Fruit fly (Drosophila melanogaster) whole organism, adult: Measurements from ENCODE around the gene BCL7-like.

Source experiments
- CG11617 ChIP-seq: fragments of 200-800 bp; sonication (Bioruptor generic); optimal IDR thresholded peaks from 2 replicates; lab custom pipeline; 2017; ENCODE audit warnings: mild to moderate bottlenecking, missing biosample characterization, missing genetic modification reagents, missing genetic modification characterization
- CG12768 ChIP-seq: fragments of 200-800 bp; sonication (Bioruptor generic); optimal IDR thresholded peaks from 2 replicates; lab custom pipeline; 2017; ENCODE audit warnings: missing biosample characterization, missing genetic modification characterization, mild to moderate bottlenecking, moderate library complexity, missing genetic modification reagents
- CG14711 ChIP-seq: fragments of 200-800 bp; sonication (Bioruptor generic); optimal IDR thresholded peaks from 2 replicates; lab custom pipeline; 2018; ENCODE audit warnings: missing biosample characterization, mild to moderate bottlenecking, missing genetic modification characterization, moderate library complexity
- CG1620 ChIP-seq: fragments of 200-800 bp; sonication (Bioruptor generic); optimal IDR thresholded peaks from 2 replicates; lab custom pipeline; 2016; ENCODE audit warnings: missing biosample characterization, missing genetic modification characterization
- CG33017 ChIP-seq: fragments of 200-800 bp; sonication (Bioruptor generic); optimal IDR thresholded peaks from 2 replicates; lab custom pipeline; 2018; ENCODE audit warnings: missing biosample characterization, mild to moderate bottlenecking, missing genetic modification characterization, moderate library complexity
- CG5204 ChIP-seq: fragments of 200-800 bp; sonication (Bioruptor generic); optimal IDR thresholded peaks from 2 replicates; lab custom pipeline; 2016; ENCODE audit warnings: missing biosample characterization, missing genetic modification characterization
- CG7045 ChIP-seq: fragments of 200-800 bp; sonication (Bioruptor generic); optimal IDR thresholded peaks from 2 replicates; lab custom pipeline; 2017; ENCODE audit warnings: missing biosample characterization, mild to moderate bottlenecking, missing genetic modification characterization
- CG7101 ChIP-seq: fragments of 200-800 bp; sonication (Bioruptor generic); optimal IDR thresholded peaks from 2 replicates; lab custom pipeline; 2018; ENCODE audit warnings: missing biosample characterization, mild to moderate bottlenecking, missing genetic modification characterization, moderate library complexity
- Clk ChIP-seq: fragments of 200-800 bp; sonication (Bioruptor generic); optimal IDR thresholded peaks from 2 replicates; lab custom pipeline; 2017; ENCODE audit warnings: missing biosample characterization, missing genetic modification characterization
- Crg-1 ChIP-seq: fragments of 200-800 bp; sonication (Bioruptor generic); optimal IDR thresholded peaks from 2 replicates; lab custom pipeline; 2016; ENCODE audit warnings: missing biosample characterization, missing genetic modification characterization
- Hr96 ChIP-seq: fragments of 200-800 bp; sonication (Bioruptor generic); optimal IDR thresholded peaks from 2 replicates; lab custom pipeline; 2016; ENCODE audit warnings: missing biosample characterization, missing genetic modification characterization
- Mnt ChIP-seq: fragments of 200-800 bp; sonication (Bioruptor generic); optimal IDR thresholded peaks from 2 replicates; lab custom pipeline; 2016; ENCODE audit warnings: missing biosample characterization, mild to moderate bottlenecking, missing genetic modification characterization
- bab1 ChIP-seq: fragments of 200-800 bp; sonication (Bioruptor generic); optimal IDR thresholded peaks from 3 replicates; lab custom pipeline; 2019; ENCODE audit warnings: missing biosample characterization, mild to moderate bottlenecking, missing genetic modification characterization, moderate library complexity
- cic ChIP-seq: fragments of 200-800 bp; sonication (Bioruptor generic); optimal IDR thresholded peaks from 2 replicates; lab custom pipeline; 2017; ENCODE audit warnings: missing biosample characterization, mild to moderate bottlenecking, missing genetic modification characterization, moderate library complexity
- cnc ChIP-seq, 2 experiments: fragments of >200 bp; optimal IDR thresholded peaks; 2 replicates each; lab custom pipeline; 2017
- kay ChIP-seq: fragments of 200-800 bp; sonication (Bioruptor generic); peaks from one replicate; lab custom pipeline; 2016; ENCODE audit warnings: missing biosample characterization, missing genetic modification characterization, borderline replicate concordance
- ovo ChIP-seq: fragments of 200-800 bp; sonication (Bioruptor generic); optimal IDR thresholded peaks from 2 replicates; lab custom pipeline; 2016; ENCODE audit warnings: missing biosample characterization, missing genetic modification characterization
- pad ChIP-seq: fragments of 200-800 bp; sonication (Bioruptor generic); optimal IDR thresholded peaks from 3 replicates; lab custom pipeline; 2017; ENCODE audit warnings: missing biosample characterization, missing genetic modification characterization, mild to moderate bottlenecking, moderate library complexity, missing genetic modification reagents
- tj ChIP-seq: fragments of 200-800 bp; sonication (Bioruptor generic); optimal IDR thresholded peaks from 3 replicates; lab custom pipeline; 2017; ENCODE audit warnings: missing biosample characterization, mild to moderate bottlenecking, missing genetic modification characterization, moderate library complexity
- toe ChIP-seq: fragments of 200-800 bp; sonication (Bioruptor generic); optimal IDR thresholded peaks from 2 replicates; lab custom pipeline; 2016; ENCODE audit warnings: missing biosample characterization, missing genetic modification characterization

The BCL7-like gene

dm6 chrX:9394880-9395279 lies 38.4 kb downstream of the BCL7-like start:
- peak; percentile 1 for TF ChIP-seq pad
- TF ChIP-seq CG7045 (GFP tag; lab: Kevin White, UChicago) = no peak
- TF ChIP-seq ovo (GFP tag; lab: Kevin White, UChicago) = peak; percentile 82
- no peak for TF ChIP-seq Clk (GFP tag; lab: Kevin White, UChicago)
- peak; percentile 12 for TF ChIP-seq Mnt (GFP tag; lab: Kevin White, UChicago)
- TF ChIP-seq tj (GFP tag; lab: Kevin White, UChicago) = no peak
- no peak for TF ChIP-seq CG12768 (GFP tag; lab: Kevin White, UChicago)
- no peak for TF ChIP-seq CG5204 (GFP tag; lab: Kevin White, UChicago)
- no peak for TF ChIP-seq cnc (optimal IDR thresholded peaks at IDR 0.05; lab: Kevin White, UChicago)
- no peak for TF ChIP-seq bab1 (GFP tag; lab: Kevin White, UChicago)
- TF ChIP-seq CG33017 (tag; lab: Kevin White, UChicago) = no peak
- peak; percentile 78 for TF ChIP-seq CG7101
- peak; percentile 55 for TF ChIP-seq CG1620 (GFP tag; lab: Kevin White, UChicago)
- no peak for TF ChIP-seq kay (GFP tag; lab: Kevin White, UChicago)
- TF ChIP-seq cic (GFP tag; lab: Kevin White, UChicago) = no peak
- TF ChIP-seq toe (GFP tag; lab: Kevin White, UChicago) = no peak
- TF ChIP-seq Hr96 (GFP tag; lab: Kevin White, UChicago) = no peak
- peak; percentile 45 for TF ChIP-seq CG11617
- TF ChIP-seq Crg-1 (GFP tag; lab: Kevin White, UChicago) = peak; percentile 65
- TF ChIP-seq CG14711 (tag; lab: Kevin White, UChicago) = no peak

dm6 chrX:9399810-9400209 lies 43.4 kb downstream of the BCL7-like start:
- TF ChIP-seq CG7045 (GFP tag; lab: Kevin White, UChicago) (peak; percentile 21), CG5204 (GFP tag; lab: Kevin White, UChicago) (peak; percentile 19), ovo (GFP tag; lab: Kevin White, UChicago) (no peak)

dm6 chrX:9401053-9401452 lies 44.6 kb downstream of the BCL7-like start:
- TF ChIP-seq bab1 (GFP tag; lab: Kevin White, UChicago) (no peak), Hr96 (GFP tag; lab: Kevin White, UChicago) (peak; percentile 22), cic (GFP tag; lab: Kevin White, UChicago) (no peak), CG5204 (GFP tag; lab: Kevin White, UChicago) (no peak)
